Worm (Caenorhabditis elegans): Measurements from ENCODE around the gene snr-1.

DNA sequence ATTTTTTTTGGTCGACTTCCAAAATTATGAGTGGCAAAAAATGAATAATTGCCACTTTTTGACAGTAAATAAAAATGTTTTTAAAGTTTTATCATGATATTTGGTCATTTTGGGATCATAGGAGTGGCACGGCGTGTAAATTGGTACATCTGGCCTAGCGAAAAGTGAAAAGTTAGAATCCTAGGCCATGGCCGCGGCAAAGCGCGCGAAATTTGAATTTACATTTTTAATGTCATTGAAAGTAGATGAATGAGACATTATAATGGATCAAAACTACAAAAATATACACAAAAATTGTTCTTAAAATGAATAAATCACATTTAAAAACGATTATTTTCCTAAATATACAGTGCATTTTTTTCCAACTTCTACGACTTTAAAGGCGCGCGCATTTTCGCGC lies 38.7 kb downstream of the snr-1 start:
- TF ChIP-seq elt-1 (tag; optimal IDR thresholded peaks at IDR 0.05; ENCODE audit: borderline replicate concordance, insufficient read depth): no peak
- no peak for TF ChIP-seq ces-1 (GFP tag; optimal IDR thresholded peaks at IDR 0.05)
